Fruit fly (Drosophila melanogaster): ENCODE results near the gene LysS.
A peak's percentile ranks its signal among the peaks of the same experiment; 100 is the strongest.

dm6 chr3L:1264998-1265397 lies 37.5 kb downstream of the LysS start:
- TF ChIP-seq CG12605 (GFP tag; IDR thresholded peaks at IDR 0.05) (no peak), CG9948 (tag; optimal IDR thresholded peaks at IDR 0.05) (peak; percentile 25), D1 (tag; optimal IDR thresholded peaks at IDR 0.05) (no peak), EcR (GFP tag; optimal IDR thresholded peaks at IDR 0.05) (no peak), CG13204 (GFP tag; optimal IDR thresholded peaks at IDR 0.05) (no peak), CG8301 (tag; optimal IDR thresholded peaks at IDR 0.05) (peak; percentile 33)

All from whole organism, pupa.